Fruit fly (Drosophila melanogaster) whole organism, wandering third instar larva: ENCODE results near the gene Cp19.

Experiments used
- Abd-B ChIP-seq: fragments of >200 bp; optimal IDR thresholded peaks from 2 replicates; lab custom pipeline; 2017; ENCODE audit warnings: missing biosample characterization, missing genetic modification characterization
- CG32264 ChIP-seq: fragments of 200-800 bp; sonication (Bioruptor generic); optimal IDR thresholded peaks from 2 replicates; lab custom pipeline; 2016; ENCODE audit warnings: missing biosample characterization, missing genetic modification characterization
- CG9705 ChIP-seq: fragments of 200-800 bp; sonication (Bioruptor generic); optimal IDR thresholded peaks from 2 replicates; lab custom pipeline; 2018; ENCODE audit warnings: missing biosample characterization, mild to moderate bottlenecking, missing genetic modification characterization
- CrebA ChIP-seq: fragments of 200-800 bp; sonication (Bioruptor generic); optimal IDR thresholded peaks from 2 replicates; lab custom pipeline; 2016; ENCODE audit warnings: missing biosample characterization, mild to moderate bottlenecking, missing genetic modification characterization, borderline replicate concordance
- Dfd ChIP-seq: fragments of >200 bp; optimal IDR thresholded peaks from 2 replicates; lab custom pipeline; 2017; ENCODE audit warnings: missing biosample characterization, missing genetic modification characterization
- Dif ChIP-seq: fragments of 200-275, 200-300 bp; sonication (Bioruptor generic); optimal IDR thresholded peaks from 2 replicates; lab custom pipeline; 2018; ENCODE audit warnings: missing biosample characterization, missing genetic modification characterization; ENCODE audit not compliant: partially characterized antibody
- GATAd ChIP-seq: sonication (Bioruptor generic); optimal IDR thresholded peaks from 2 replicates; lab custom pipeline; 2016; ENCODE audit warnings: missing biosample characterization, missing genetic modification characterization
- HLH106 ChIP-seq: fragments of 200-800 bp; optimal IDR thresholded peaks from 3 replicates; lab custom pipeline; 2019; ENCODE audit warnings: missing biosample characterization, mild to moderate bottlenecking, missing genetic modification characterization, moderate library complexity
- Hnf4 ChIP-seq: fragments of 200-800 bp; sonication (Bioruptor generic); optimal IDR thresholded peaks from 2 replicates; lab custom pipeline; 2016; ENCODE audit warnings: missing biosample characterization, mild to moderate bottlenecking, missing genetic modification characterization
- Hr78 ChIP-seq: fragments of >200 bp; optimal IDR thresholded peaks from 2 replicates; lab custom pipeline; 2017; ENCODE audit warnings: missing biosample characterization, missing genetic modification characterization
- Hr83 ChIP-seq: fragments of 200-300 bp; sonication (Bioruptor generic); optimal IDR thresholded peaks from 2 replicates; lab custom pipeline; 2016; ENCODE audit warnings: missing biosample characterization, mild to moderate bottlenecking, missing genetic modification characterization, moderate library complexity; ENCODE audit not compliant: poor library complexity, severe bottlenecking
- Jra ChIP-seq: sonication (Bioruptor generic); optimal IDR thresholded peaks from 2 replicates; lab custom pipeline; 2016; ENCODE audit warnings: missing biosample characterization, missing genetic modification characterization
- Mio ChIP-seq: sonication (Bioruptor generic); optimal IDR thresholded peaks from 2 replicates; lab custom pipeline; 2016; ENCODE audit warnings: missing biosample characterization, missing genetic modification characterization
- Myc ChIP-seq: fragments of >200 bp; optimal IDR thresholded peaks from 2 replicates; lab custom pipeline; 2017
- OdsH ChIP-seq: fragments of 200-800 bp; sonication (Bioruptor generic); optimal IDR thresholded peaks from 2 replicates; lab custom pipeline; 2016; ENCODE audit warnings: missing biosample characterization, mild to moderate bottlenecking, missing genetic modification characterization
- Rel ChIP-seq, 2 experiments: fragments of 200-800 bp; sonication (Bioruptor generic) in 1 of 2; optimal IDR thresholded peaks; 2 replicates in 1 of 2; 3 replicates in 1 of 2; lab custom pipeline; 2016 to 2019; ENCODE audit warnings: mild to moderate bottlenecking in 2 of 2, missing biosample characterization in 2 of 2, missing genetic modification characterization in 2 of 2, moderate library complexity in 1 of 2
- Sp1 ChIP-seq: fragments of 200-800 bp; sonication (Bioruptor generic); optimal IDR thresholded peaks from 3 replicates; lab custom pipeline; 2019; ENCODE audit warnings: missing biosample characterization, mild to moderate bottlenecking, missing genetic modification characterization, moderate library complexity
- Vsx2 ChIP-seq: fragments of 200-300, 225-300 bp; sonication (Bioruptor generic); optimal IDR thresholded peaks from 2 replicates; lab custom pipeline; 2018; ENCODE audit warnings: missing biosample characterization, missing genetic modification characterization; ENCODE audit not compliant: partially characterized antibody
- br ChIP-seq: fragments of 200-800 bp; sonication (Bioruptor generic); optimal IDR thresholded peaks from 2 replicates; lab custom pipeline; 2016; ENCODE audit warnings: missing biosample characterization, missing genetic modification characterization
- brk ChIP-seq: fragments of 200-800 bp; sonication (Bioruptor generic); optimal IDR thresholded peaks from 2 replicates; lab custom pipeline; 2016; ENCODE audit warnings: missing biosample characterization, mild to moderate bottlenecking, missing genetic modification characterization
- dl ChIP-seq, 2 experiments: fragments of 175-275, 200-275 bp in 1 of 2; fragments of 200-275 bp in 1 of 2; sonication (Bioruptor generic); optimal IDR thresholded peaks; lab custom pipeline; 2018; ENCODE audit warnings: mild to moderate bottlenecking in 2 of 2, missing biosample characterization in 2 of 2, missing genetic modification characterization in 2 of 2, moderate library complexity in 2 of 2; ENCODE audit not compliant: partially characterized antibody in 2 of 2, insufficient read depth in 1 of 2
- dmrt93B ChIP-seq: fragments of 200-800 bp; sonication (Bioruptor generic); optimal IDR thresholded peaks from 2 replicates; lab custom pipeline; 2018; ENCODE audit warnings: missing biosample characterization, mild to moderate bottlenecking, missing genetic modification characterization
- dsf ChIP-seq: sonication (Bioruptor generic); optimal IDR thresholded peaks from 2 replicates; lab custom pipeline; 2016; ENCODE audit warnings: missing biosample characterization, missing genetic modification characterization, borderline replicate concordance
- ey ChIP-seq: fragments of 200-800 bp; sonication (Bioruptor generic); optimal IDR thresholded peaks from 2 replicates; lab custom pipeline; 2016; ENCODE audit warnings: missing biosample characterization, missing genetic modification characterization
- foxo ChIP-seq, 2 experiments: fragments of 200-800 bp; sonication (Bioruptor generic); optimal IDR thresholded peaks; 2 replicates in 1 of 2; 3 replicates in 1 of 2; lab custom pipeline; 2016 to 2017; ENCODE audit warnings: missing biosample characterization in 2 of 2, missing genetic modification characterization in 2 of 2
- fru ChIP-seq: fragments of 200-800 bp; sonication (Bioruptor generic); optimal IDR thresholded peaks from 3 replicates; lab custom pipeline; 2016; ENCODE audit warnings: missing biosample characterization, mild to moderate bottlenecking, missing genetic modification characterization
- h ChIP-seq: fragments of 200-800 bp; sonication (Bioruptor generic); optimal IDR thresholded peaks from 3 replicates; lab custom pipeline; 2016; ENCODE audit warnings: missing biosample characterization, mild to moderate bottlenecking, missing genetic modification characterization
- jim ChIP-seq: fragments of 175-275, 200-325 bp; sonication (Bioruptor generic); optimal IDR thresholded peaks from 2 replicates; lab custom pipeline; 2016; ENCODE audit warnings: missing biosample characterization, mild to moderate bottlenecking, missing genetic modification characterization
- pan ChIP-seq: fragments of >200 bp; optimal IDR thresholded peaks from 2 replicates; lab custom pipeline; 2017
- psq ChIP-seq: fragments of 200-800 bp; sonication (Bioruptor generic); optimal IDR thresholded peaks from 3 replicates; lab custom pipeline; 2017; ENCODE audit warnings: missing biosample characterization, mild to moderate bottlenecking, missing genetic modification characterization, moderate library complexity
- rgr ChIP-seq: fragments of 200-800 bp; sonication (Bioruptor generic); optimal IDR thresholded peaks from 3 replicates; lab custom pipeline; 2016; ENCODE audit warnings: missing biosample characterization, mild to moderate bottlenecking, missing genetic modification characterization
- sv ChIP-seq: fragments of 200-800 bp; sonication (Bioruptor generic); optimal IDR thresholded peaks from 3 replicates; lab custom pipeline; 2016; ENCODE audit warnings: missing biosample characterization, missing genetic modification characterization
- tai ChIP-seq: sonication (Bioruptor generic); optimal IDR thresholded peaks from 2 replicates; lab custom pipeline; 2016; ENCODE audit warnings: missing biosample characterization, missing genetic modification characterization
- woc ChIP-seq: sonication (Bioruptor generic); optimal IDR thresholded peaks from 2 replicates; lab custom pipeline; 2016; ENCODE audit warnings: missing biosample characterization, mild to moderate bottlenecking, missing genetic modification characterization

Gene Cp19

DNA sequence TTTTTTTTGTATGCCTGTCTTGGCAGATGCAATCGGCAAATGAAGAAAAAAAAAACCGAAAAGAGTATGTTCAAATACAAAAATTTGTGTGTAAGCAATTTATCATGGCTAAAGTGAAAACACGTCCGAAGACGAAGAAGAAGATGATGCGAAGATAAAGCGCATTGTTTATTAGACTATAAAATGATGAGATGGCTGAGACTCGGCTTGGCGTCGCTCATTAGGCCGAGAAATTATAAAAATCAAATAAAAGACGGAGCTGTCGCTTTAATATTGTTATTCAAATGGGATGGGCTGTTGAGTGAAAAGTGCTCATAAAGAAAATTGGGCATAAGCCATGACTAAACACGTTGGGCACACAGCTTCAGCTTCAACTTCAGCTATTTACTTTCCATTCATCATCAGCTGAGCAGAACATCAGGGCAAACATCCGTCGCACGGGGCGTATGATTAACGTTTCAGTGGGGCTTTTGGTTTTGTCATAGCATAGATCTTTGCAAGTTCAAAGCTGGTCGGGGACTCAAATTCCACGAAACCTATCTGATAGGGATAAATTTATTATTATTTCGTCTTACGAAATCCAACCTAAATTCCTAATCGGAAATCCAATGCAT lies 41.1 kb downstream of the Cp19 start:
- no peak for TF ChIP-seq OdsH
- TF ChIP-seq Jra, result no peak
- no peak for TF ChIP-seq CrebA
- no peak for TF ChIP-seq Rel (GFP tag; optimal IDR thresholded peaks at IDR 0.05; lab: Kevin White, UChicago)
- no peak for TF ChIP-seq Rel (tag; optimal IDR thresholded peaks at IDR 0.05; lab: Kevin White, UChicago)
- TF ChIP-seq dmrt93B (GFP tag; lab: Kevin White, UChicago), result no peak
- TF ChIP-seq h (GFP tag; lab: Kevin White, UChicago), result no peak
- no peak for TF ChIP-seq Mio (GFP tag; lab: Kevin White, UChicago)
- TF ChIP-seq rgr (GFP tag; lab: Kevin White, UChicago), result no peak

DNA sequence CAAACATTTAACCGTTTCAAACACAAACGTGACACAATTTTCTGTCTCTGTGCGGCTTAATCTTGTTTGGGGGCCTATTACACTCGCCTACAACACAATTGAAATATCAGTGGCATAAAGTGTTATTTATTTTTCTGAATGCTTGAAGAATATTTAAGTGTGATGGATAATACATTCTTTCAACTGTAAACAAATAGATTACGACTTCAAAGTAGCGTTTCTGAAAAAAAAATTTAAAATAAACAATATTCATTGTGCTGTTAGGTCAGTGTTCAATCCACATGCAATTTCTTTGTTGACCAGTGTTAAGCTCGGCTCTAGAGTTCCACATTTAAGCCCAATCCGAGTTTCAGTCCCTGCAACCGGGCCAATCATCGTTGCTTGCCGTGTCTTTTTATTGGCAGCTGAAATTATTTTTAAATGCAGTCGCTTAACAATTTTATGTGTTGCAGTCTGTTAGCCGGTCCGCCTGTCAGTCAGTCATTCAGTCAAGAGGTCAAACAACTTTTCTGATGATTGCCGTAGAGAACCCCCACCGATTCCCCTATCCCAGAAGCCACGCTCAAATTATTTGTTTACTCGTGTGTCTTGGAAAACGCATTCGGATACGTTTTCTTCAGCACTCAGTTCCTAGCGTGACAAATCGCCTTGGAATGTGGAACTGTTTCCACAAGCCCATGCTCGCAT lies 43.5 kb downstream of the Cp19 start:
- TF ChIP-seq Hr78 (GFP tag; lab: Kevin White, UChicago), result no peak
- no peak for TF ChIP-seq CrebA
- no peak for TF ChIP-seq jim
- no peak for TF ChIP-seq Rel (GFP tag; optimal IDR thresholded peaks at IDR 0.05; lab: Kevin White, UChicago)
- TF ChIP-seq Rel (tag; optimal IDR thresholded peaks at IDR 0.05; lab: Kevin White, UChicago), result no peak
- no peak for TF ChIP-seq GATAd (GFP tag; lab: Kevin White, UChicago)
- TF ChIP-seq dl (GFP tag; optimal IDR thresholded peaks at IDR 0.05; lab: Kevin White, UChicago; ENCODE audit: insufficient read depth in 1 of 2, partially characterized antibody in 2 of 2), result no peak
- no peak for TF ChIP-seq pan (lab: Kevin White, UChicago)
- no peak for TF ChIP-seq woc (GFP tag; lab: Kevin White, UChicago)
- peak; percentile 30 for TF ChIP-seq h (GFP tag; lab: Kevin White, UChicago)
- no peak for TF ChIP-seq br (GFP tag; lab: Kevin White, UChicago)
- TF ChIP-seq fru (GFP tag; lab: Kevin White, UChicago), result peak; percentile 20
- TF ChIP-seq dmrt93B (GFP tag; lab: Kevin White, UChicago), result no peak
- TF ChIP-seq tai, result no peak
- no peak for TF ChIP-seq brk (GFP tag; lab: Kevin White, UChicago)
- TF ChIP-seq sv (GFP tag; lab: Kevin White, UChicago), result no peak
- TF ChIP-seq Hr83 (GFP tag; lab: Kevin White, UChicago), result no peak
- no peak for TF ChIP-seq Sp1 (GFP tag; lab: Kevin White, UChicago)
- TF ChIP-seq dsf (GFP tag; lab: Kevin White, UChicago), result no peak
- TF ChIP-seq Myc (lab: Kevin White, UChicago), result no peak
- TF ChIP-seq Dif (GFP tag; lab: Kevin White, UChicago), result no peak
- TF ChIP-seq ey, result peak; percentile 10
- no peak for TF ChIP-seq CG9705 (GFP tag; lab: Kevin White, UChicago)
- TF ChIP-seq foxo (GFP tag; optimal IDR thresholded peaks at IDR 0.05; lab: Kevin White, UChicago), result peak in 1 of 2 experiments; percentile 17
- TF ChIP-seq HLH106, result no peak
- no peak for TF ChIP-seq Mio (GFP tag; lab: Kevin White, UChicago)
- no peak for TF ChIP-seq Jra
- no peak for TF ChIP-seq Hnf4
- TF ChIP-seq Vsx2, result no peak
- no peak for TF ChIP-seq Abd-B (GFP tag; lab: Kevin White, UChicago)
- TF ChIP-seq CG32264 (GFP tag; lab: Kevin White, UChicago), result no peak
- no peak for TF ChIP-seq Dfd (GFP tag; lab: Kevin White, UChicago)
- TF ChIP-seq rgr (GFP tag; lab: Kevin White, UChicago), result peak; percentile 35

DNA sequence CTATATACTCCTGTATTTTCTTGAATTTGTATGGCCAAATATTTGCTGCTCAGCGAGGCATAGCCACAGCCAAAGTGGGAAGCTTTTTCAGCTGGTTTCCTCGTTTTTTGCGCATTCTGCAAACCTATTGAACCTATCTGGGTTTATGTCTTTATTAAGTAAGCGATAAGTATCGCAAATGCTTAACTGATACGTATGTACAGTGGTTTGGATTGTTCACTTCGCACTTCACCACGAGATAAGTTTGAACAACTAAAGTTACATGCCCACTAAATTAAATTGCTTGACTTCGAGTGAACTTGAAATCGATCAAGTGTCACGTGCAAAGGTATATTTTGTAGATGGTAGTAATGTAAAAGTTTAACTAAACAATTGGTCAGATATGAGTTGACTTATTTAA lies 44.0 kb downstream of the Cp19 start:
- TF ChIP-seq psq (GFP tag; lab: Kevin White, UChicago), result no peak
- TF ChIP-seq Hr78 (GFP tag; lab: Kevin White, UChicago), result no peak
- TF ChIP-seq CG32264 (GFP tag; lab: Kevin White, UChicago), result no peak
- no peak for TF ChIP-seq Rel (GFP tag; optimal IDR thresholded peaks at IDR 0.05; lab: Kevin White, UChicago)
- TF ChIP-seq Rel (tag; optimal IDR thresholded peaks at IDR 0.05; lab: Kevin White, UChicago), result no peak
- TF ChIP-seq ey, result no peak
- TF ChIP-seq Jra, result no peak
- TF ChIP-seq dl (GFP tag; optimal IDR thresholded peaks at IDR 0.05; lab: Kevin White, UChicago; ENCODE audit: insufficient read depth in 1 of 2, partially characterized antibody in 2 of 2), result no peak
- TF ChIP-seq Myc (lab: Kevin White, UChicago), result no peak
- TF ChIP-seq CG9705 (GFP tag; lab: Kevin White, UChicago), result no peak
- TF ChIP-seq Hr83 (GFP tag; lab: Kevin White, UChicago), result no peak
- no peak for TF ChIP-seq Abd-B (GFP tag; lab: Kevin White, UChicago)
- TF ChIP-seq dmrt93B (GFP tag; lab: Kevin White, UChicago), result no peak
- no peak for TF ChIP-seq Sp1 (GFP tag; lab: Kevin White, UChicago)
- no peak for TF ChIP-seq woc (GFP tag; lab: Kevin White, UChicago)
- no peak for TF ChIP-seq Dfd (GFP tag; lab: Kevin White, UChicago)
- TF ChIP-seq br (GFP tag; lab: Kevin White, UChicago), result no peak
- TF ChIP-seq tai, result no peak
